Worm (Caenorhabditis elegans) whole organism, L4 larva: ENCODE results near the gene cec-3.

Source experiments
- D1046.2 ChIP-seq: fragments of 200-800 bp; sonication (Bioruptor generic); IDR thresholded peaks from 2 replicates; pipeline ENCODE4 v1.3.6; 2022; ENCODE audit warnings: missing genetic modification characterization, missing compliant biosample characterization
- F37D6.2 ChIP-seq: sonication (generic microtip); optimal IDR thresholded peaks from 2 replicates; lab custom pipeline; 2016; ENCODE audit warnings: mild to moderate bottlenecking, missing genetic modification characterization, missing compliant biosample characterization
- T20F7.1 ChIP-seq: fragments of 200-800 bp; sonication (Bioruptor generic); optimal IDR thresholded peaks from 2 replicates; lab custom pipeline; 2018; ENCODE audit warnings: mild to moderate bottlenecking, missing genetic modification characterization, missing compliant biosample characterization
- Y105C5A.15 ChIP-seq: fragments of 200-800 bp; sonication (Bioruptor generic); IDR thresholded peaks from 2 replicates; pipeline ENCODE4 v1.3.6; 2022; ENCODE audit warnings: missing genetic modification characterization, missing compliant biosample characterization
- ZK337.2 ChIP-seq: fragments of 200-800 bp; sonication (Bioruptor generic); IDR thresholded peaks from 2 replicates; pipeline ENCODE4 v1.3.6; 2022; ENCODE audit warnings: missing genetic modification reagents, missing genetic modification characterization, missing compliant biosample characterization
- ZK546.5 ChIP-seq, 2 experiments: sonication (generic microtip); optimal IDR thresholded peaks; 2 replicates each; lab custom pipeline; 2017; ENCODE audit warnings: missing biosample characterization in 2 of 2, missing genetic modification characterization in 2 of 2
- aha-1 ChIP-seq: fragments of 150-350 bp; peaks from one replicate; lab custom pipeline; 2014; ENCODE audit warnings: missing biosample characterization, missing genetic modification characterization
- aly-2 ChIP-seq: sonication (generic microtip); optimal IDR thresholded peaks from 2 replicates; lab custom pipeline; 2018; ENCODE audit warnings: missing biosample characterization, missing genetic modification characterization
- attf-4 ChIP-seq: sonication (generic microtip); optimal IDR thresholded peaks from 3 replicates; lab custom pipeline; 2017; ENCODE audit warnings: missing biosample characterization, missing genetic modification characterization
- ceh-32 ChIP-seq: sonication (generic microtip); optimal IDR thresholded peaks from 2 replicates; lab custom pipeline; 2016; ENCODE audit warnings: mild to moderate bottlenecking, missing genetic modification characterization, missing compliant biosample characterization; ENCODE audit not compliant: poor library complexity
- ces-1 ChIP-seq: fragments of 150-350 bp; sonication (generic microtip); optimal IDR thresholded peaks from 4 replicates; lab custom pipeline; 2014; ENCODE audit warnings: missing biosample characterization, missing genetic modification reagents, missing genetic modification characterization
- cey-2 ChIP-seq: sonication (generic microtip); optimal IDR thresholded peaks from 3 replicates; lab custom pipeline; 2017; ENCODE audit warnings: missing genetic modification characterization, mild to moderate bottlenecking, missing compliant biosample characterization, antibody characterized with exemption, borderline replicate concordance; ENCODE audit not compliant: insufficient read depth
- daf-19 ChIP-seq: fragments of 200-800 bp; sonication (Bioruptor generic); conservative IDR thresholded peaks from 2 replicates; pipeline ENCODE4 v1.3.6; 2022; ENCODE audit warnings: missing genetic modification characterization, missing compliant biosample characterization
- dmd-9 ChIP-seq: fragments of 200-800 bp; sonication (Bioruptor generic); IDR thresholded peaks from 2 replicates; pipeline ENCODE4 v1.3.6; 2022; ENCODE audit warnings: missing genetic modification reagents, missing genetic modification characterization, missing compliant biosample characterization
- duxl-1 ChIP-seq: sonication (generic microtip); optimal IDR thresholded peaks from 2 replicates; lab custom pipeline; 2016; ENCODE audit warnings: mild to moderate bottlenecking, missing genetic modification characterization, moderate library complexity, missing compliant biosample characterization; ENCODE audit not compliant: poor library complexity
- dve-1 ChIP-seq: sonication (generic microtip); optimal IDR thresholded peaks from 2 replicates; lab custom pipeline; 2017; ENCODE audit warnings: antibody characterized with exemption, mild to moderate bottlenecking, missing genetic modification characterization, missing compliant biosample characterization; ENCODE audit not compliant: insufficient read depth
- egl-43 ChIP-seq: fragments of 200-800 bp; sonication (Bioruptor generic); IDR thresholded peaks from 2 replicates; pipeline ENCODE4 v1.3.6; 2022; ENCODE audit warnings: missing genetic modification reagents, missing genetic modification characterization, missing compliant biosample characterization
- gei-8 ChIP-seq: fragments of 200-800 bp; sonication (Bioruptor generic); optimal IDR thresholded peaks from 2 replicates; lab custom pipeline; 2018; ENCODE audit warnings: mild to moderate bottlenecking, missing genetic modification characterization, missing compliant biosample characterization
- hlh-30 ChIP-seq: sonication (generic microtip); optimal IDR thresholded peaks from 2 replicates; lab custom pipeline; 2017; ENCODE audit warnings: antibody characterized with exemption, mild to moderate bottlenecking, missing genetic modification characterization, missing compliant biosample characterization; ENCODE audit not compliant: insufficient read depth
- lim-7 ChIP-seq: fragments of 200-800 bp; sonication (Bioruptor generic); IDR thresholded peaks from 2 replicates; pipeline ENCODE4 v1.3.6; 2022; ENCODE audit warnings: missing genetic modification characterization, missing compliant biosample characterization
- lir-3 ChIP-seq: sonication (generic microtip); optimal IDR thresholded peaks from 2 replicates; lab custom pipeline; 2016; ENCODE audit warnings: mild to moderate bottlenecking, missing genetic modification characterization, missing compliant biosample characterization
- lsy-2 ChIP-seq, 2 experiments: fragments of 150-350 bp in 1 of 2; sonication (generic microtip) in 1 of 2; optimal IDR thresholded peaks; 2 replicates each; lab custom pipeline; 2014 to 2017; ENCODE audit warnings: missing biosample characterization in 2 of 2, missing genetic modification characterization in 2 of 2
- madf-5 ChIP-seq, 2 experiments: fragments of 200-800 bp; sonication (Bioruptor generic); IDR thresholded peaks; 2 replicates each; pipeline ENCODE4 v1.3.6; 2022; ENCODE audit warnings: missing compliant biosample characterization in 2 of 2, missing genetic modification characterization in 2 of 2
- madf-9 ChIP-seq: fragments of 200-800 bp; sonication (Bioruptor generic); conservative IDR thresholded peaks from 2 replicates; pipeline ENCODE4 v1.3.6; 2022; ENCODE audit warnings: missing genetic modification reagents, missing genetic modification characterization, missing compliant biosample characterization
- mep-1 ChIP-seq: fragments of 150-350 bp; sonication (generic microtip); optimal IDR thresholded peaks from 3 replicates; lab custom pipeline; 2014; ENCODE audit warnings: missing biosample characterization, missing genetic modification characterization
- mes-2 ChIP-seq: sonication (generic microtip); optimal IDR thresholded peaks from 2 replicates; lab custom pipeline; 2016; ENCODE audit warnings: missing genotype, mild to moderate bottlenecking, missing genetic modification characterization, missing compliant biosample characterization; ENCODE audit not compliant: poor library complexity, severe bottlenecking
- mxl-2 ChIP-seq: fragments of 200-800 bp; sonication (Bioruptor generic); conservative IDR thresholded peaks from 2 replicates; pipeline ENCODE4 v1.3.6; 2022; ENCODE audit warnings: missing genetic modification reagents, missing genetic modification characterization, missing compliant biosample characterization
- nhr-25 ChIP-seq: sonication (generic microtip); optimal IDR thresholded peaks from 2 replicates; lab custom pipeline; 2017; ENCODE audit warnings: missing genetic modification characterization, mild to moderate bottlenecking, missing compliant biosample characterization, antibody characterized with exemption, moderate library complexity, borderline replicate concordance; ENCODE audit not compliant: insufficient read depth
- nhr-48 ChIP-seq: sonication (generic microtip); optimal IDR thresholded peaks from 2 replicates; lab custom pipeline; 2016; ENCODE audit warnings: mild to moderate bottlenecking, missing genetic modification characterization, missing compliant biosample characterization
- pqm-1 ChIP-seq: sonication (generic microtip); optimal IDR thresholded peaks from 2 replicates; lab custom pipeline; 2017; ENCODE audit warnings: missing biosample characterization, missing genetic modification characterization
- rbr-2 ChIP-seq: sonication (generic microtip); optimal IDR thresholded peaks from 2 replicates; lab custom pipeline; 2016; ENCODE audit warnings: missing genotype, missing genetic modification characterization, missing compliant biosample characterization
- snpc-1.2 ChIP-seq: fragments of 200-800 bp; sonication (Bioruptor generic); IDR thresholded peaks from 2 replicates; pipeline ENCODE4 v1.3.6; 2022; ENCODE audit warnings: missing genetic modification reagents, missing genetic modification characterization, missing compliant biosample characterization
- unc-62 ChIP-seq, 3 experiments: fragments of 150-350 bp in 1 of 3; sonication (generic microtip); optimal IDR thresholded peaks in 2 of 3; peaks in 1 of 3; 1 replicate in 1 of 3; 2 replicates in 2 of 3; lab custom pipeline; 2014 to 2017; ENCODE audit warnings: missing biosample characterization in 3 of 3, missing genetic modification characterization in 3 of 3, missing genetic modification reagents in 3 of 3, missing genotype in 1 of 3
- vab-7 ChIP-seq: fragments of 200-800 bp; sonication (Bioruptor generic); IDR thresholded peaks from 2 replicates; pipeline ENCODE4 v1.3.6; 2022; ENCODE audit warnings: missing genetic modification reagents, missing genetic modification characterization, missing compliant biosample characterization
- zip-11 ChIP-seq: fragments of 200-800 bp; sonication (Bioruptor generic); IDR thresholded peaks from 2 replicates; pipeline ENCODE4 v1.3.6; 2022; ENCODE audit warnings: missing genetic modification characterization, missing compliant biosample characterization
- ztf-11 ChIP-seq: fragments of 150-350 bp; optimal IDR thresholded peaks from 2 replicates; lab custom pipeline; 2014; ENCODE audit warnings: missing biosample characterization, missing genetic modification characterization
- ztf-7 ChIP-seq: fragments of 150-350 bp; optimal IDR thresholded peaks from 2 replicates; lab custom pipeline; 2014; ENCODE audit warnings: missing biosample characterization, missing genetic modification characterization

Gene cec-3

ce11 chrII:7845571-7846236 is 11.7 kb downstream of the cec-3 start, which contains the start of gene T09A5.4:
T09A5.4 (plus strand) TSS chrII:7846186.
- TF ChIP-seq dmd-9 (GFP tag; lab: Robert Waterston, UW) = no peak
- no peak for TF ChIP-seq pqm-1 (tag; lab: Kevin White, UChicago)
- TF ChIP-seq rbr-2 (tag; lab: Kevin White, UChicago) = no peak
- TF ChIP-seq nhr-25 = no peak
- no peak for TF ChIP-seq F37D6.2 (tag; lab: Kevin White, UChicago)
- no peak for TF ChIP-seq ceh-32
- no peak for TF ChIP-seq vab-7 (GFP tag; lab: Robert Waterston, UW)
- no peak for TF ChIP-seq gei-8 (GFP tag; lab: Kevin White, UChicago)
- TF ChIP-seq nhr-48 (tag; lab: Kevin White, UChicago) = no peak
- TF ChIP-seq mes-2 (tag; lab: Kevin White, UChicago) = peak; percentile 45
- TF ChIP-seq Y105C5A.15 (GFP tag; lab: Robert Waterston, UW) = no peak
- no peak for TF ChIP-seq D1046.2 (GFP tag; lab: Robert Waterston, UW)
- no peak for TF ChIP-seq cey-2 (tag; lab: Kevin White, UChicago)
- TF ChIP-seq lim-7 (GFP tag; lab: Robert Waterston, UW) = no peak
- TF ChIP-seq ztf-11 (tag; lab: Kevin White, UChicago) = no peak
- TF ChIP-seq madf-5 (GFP tag; IDR thresholded peaks at IDR 0.05; lab: Robert Waterston, UW) = no peak
- peak in 1 of 2 experiments; percentile 33 for TF ChIP-seq lsy-2 (tag; optimal IDR thresholded peaks at IDR 0.05; lab: Kevin White, UChicago)
- no peak for TF ChIP-seq attf-4 (tag; lab: Kevin White, UChicago)
- TF ChIP-seq egl-43 = no peak
- no peak for TF ChIP-seq aha-1
- TF ChIP-seq ZK546.5 (tag; optimal IDR thresholded peaks at IDR 0.05; lab: Kevin White, UChicago) = no peak
- TF ChIP-seq unc-62 (GFP tag; optimal IDR thresholded peaks at IDR 0.05 in 1 of 2; lab: Kevin White, UChicago) = peak in 1 of 2 experiments; percentile 92
- TF ChIP-seq unc-62 (tag; optimal IDR thresholded peaks at IDR 0.05; lab: Kevin White, UChicago) = no peak
- no peak for TF ChIP-seq hlh-30

- TF ChIP-seq mes-2 (tag; lab: Kevin White, UChicago) (no peak), dve-1 (tag; lab: Kevin White, UChicago) (no peak), ztf-7 (no peak), zip-11 (no peak), ZK337.2 (GFP tag; lab: Robert Waterston, UW) (no peak), madf-9 (no peak), T20F7.1 (GFP tag; lab: Kevin White, UChicago) (no peak), aly-2 (tag; lab: Kevin White, UChicago) (no peak), mxl-2 (no peak), pqm-1 (tag; lab: Kevin White, UChicago) (no peak), snpc-1.2 (GFP tag; lab: Robert Waterston, UW) (no peak), daf-19 (no peak)
These were observed 15.3 kb downstream of the cec-3 start, which contains the start of gene klp-3 for ce11 chrII:7842053-7842452. klp-3 (plus strand) TSS chrII:7842353.

- TF ChIP-seq mep-1 (no peak), ces-1 (GFP tag; lab: Kevin White, UChicago) (no peak), F37D6.2 (tag; lab: Kevin White, UChicago) (no peak), duxl-1 (tag; lab: Kevin White, UChicago) (no peak), lir-3 (tag; lab: Kevin White, UChicago) (no peak), ZK546.5 (tag; optimal IDR thresholded peaks at IDR 0.05; lab: Kevin White, UChicago) (no peak), dmd-9 (GFP tag; lab: Robert Waterston, UW) (no peak), nhr-48 (tag; lab: Kevin White, UChicago) (no peak)
These were observed 17.7 kb downstream of the cec-3 start for ce11 chrII:7839703-7840102.
